Fruit fly (Drosophila melanogaster) whole organism: ENCODE data around the gene Best3.

Experiments
- CG8478 ChIP-seq: fragments of >200 bp; optimal IDR thresholded peaks from 2 replicates; lab custom pipeline; 2018; ENCODE audit warnings: inconsistent platforms
- Dll ChIP-seq: fragments of >200 bp; optimal IDR thresholded peaks from 2 replicates; lab custom pipeline; 2017
- EcR ChIP-seq, 2 experiments: fragments of >200 bp; optimal IDR thresholded peaks; 2 replicates each; lab custom pipeline; 2017; ENCODE audit warnings: missing biosample characterization in 2 of 2, missing genetic modification characterization in 2 of 2, missing genetic modification reagents in 2 of 2
- pan ChIP-seq: fragments of >200 bp; optimal IDR thresholded peaks from 2 replicates; lab custom pipeline; 2017
- psq ChIP-seq: fragments of >200 bp; optimal IDR thresholded peaks from 2 replicates; lab custom pipeline; 2017
- usp ChIP-seq: fragments of >200 bp; optimal IDR thresholded peaks from 2 replicates; lab custom pipeline; 2017; ENCODE audit warnings: missing biosample characterization, missing genetic modification characterization, mixed read lengths

- TF ChIP-seq CG8478 (lab: Kevin White, UChicago): no peak
- no peak for TF ChIP-seq usp (GFP tag; lab: Kevin White, UChicago)
- TF ChIP-seq psq: no peak
- TF ChIP-seq pan (lab: Kevin White, UChicago): no peak
- no peak for TF ChIP-seq Dll (lab: Kevin White, UChicago)
- TF ChIP-seq EcR (GFP tag; optimal IDR thresholded peaks at IDR 0.05; lab: Kevin White, UChicago): no peak
These were observed 34.6 kb downstream of the Best3 start for dm6 chr3L:15267710-15268609.
